Fruit fly (Drosophila melanogaster): ENCODE data around the gene CG33493.

The CG33493 gene

dm6 chr3L:10698182-10698581 lies 5.2 kb upstream of the CG33493 start:
- TF ChIP-seq EcR (GFP tag; optimal IDR thresholded peaks at IDR 0.05): no peak
- TF ChIP-seq CG8159 (tag; optimal IDR thresholded peaks at IDR 0.05): peak; percentile 8

DNA sequence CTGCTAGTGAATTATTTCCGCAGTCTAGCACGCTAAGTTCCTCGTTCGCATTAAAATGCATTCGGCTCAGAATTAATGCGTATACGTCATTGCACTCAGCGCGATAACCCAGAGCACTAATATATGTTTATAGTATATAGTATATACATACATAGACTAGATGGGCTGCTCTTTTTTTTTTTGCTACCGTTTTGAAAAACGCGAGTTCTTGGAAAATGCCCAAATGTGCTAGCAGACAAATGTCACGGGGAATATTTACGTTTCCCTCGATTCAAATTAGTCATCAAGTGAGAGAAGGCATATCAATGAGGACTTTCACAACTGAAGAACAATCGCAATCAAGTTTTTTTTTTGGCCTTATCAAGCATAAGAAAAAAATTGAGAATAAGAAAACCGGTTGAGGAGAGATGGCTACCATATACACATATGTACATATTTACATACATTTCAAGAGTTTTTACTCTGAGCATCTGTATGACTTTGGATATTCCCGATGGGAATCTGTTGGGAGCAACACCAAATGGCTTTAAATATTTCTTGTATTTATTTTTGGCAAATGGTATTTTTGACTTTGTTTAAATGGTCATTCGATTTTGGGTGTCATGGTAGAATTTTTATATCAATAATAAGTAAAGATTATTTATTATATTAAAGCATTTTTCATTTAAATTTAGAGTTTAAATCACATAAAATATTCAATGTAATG lies 4.6 kb upstream of the CG33493 start:
- no peak; the same call in 1 of the 2 replicates for TF ChIP-seq CG32121 (GFP tag; IDR thresholded peaks at IDR 0.05)
- TF ChIP-seq fd96Ca (GFP tag; IDR thresholded peaks at IDR 0.05): no peak
- TF ChIP-seq CG9948 (tag; optimal IDR thresholded peaks at IDR 0.05): no peak
- TF ChIP-seq Pif1B (GFP tag; optimal IDR thresholded peaks at IDR 0.05): peak; percentile 57
- no peak for TF ChIP-seq CG4496 (GFP tag; IDR thresholded peaks at IDR 0.05)
- TF ChIP-seq Snoo (tag; optimal IDR thresholded peaks at IDR 0.05): no peak
- no peak for TF ChIP-seq CG17806 (tag; optimal IDR thresholded peaks at IDR 0.05)
- no peak; the same call in 1 of the 2 replicates for TF ChIP-seq Ets98B (GFP tag; IDR thresholded peaks at IDR 0.05)
- TF ChIP-seq CG12605 (GFP tag; IDR thresholded peaks at IDR 0.05): peak; percentile 18; the same call in 1 of the 2 replicates
- TF ChIP-seq Pif1A (GFP tag; optimal IDR thresholded peaks at IDR 0.05): no peak
- peak; percentile 81 for TF ChIP-seq EcR (GFP tag; optimal IDR thresholded peaks at IDR 0.05)
- TF ChIP-seq CG15710 (tag; optimal IDR thresholded peaks at IDR 0.05): no peak
- no peak for TF ChIP-seq CG14655 (GFP tag; optimal IDR thresholded peaks at IDR 0.05)
- no peak for TF ChIP-seq CG10348 (GFP tag; IDR thresholded peaks at IDR 0.05)
- TF ChIP-seq gl (tag; optimal IDR thresholded peaks at IDR 0.05): no peak
- no peak for TF ChIP-seq D1 (tag; optimal IDR thresholded peaks at IDR 0.05)
- no peak for TF ChIP-seq CG8159 (tag; optimal IDR thresholded peaks at IDR 0.05)
- no peak for TF ChIP-seq rn (GFP tag; IDR thresholded peaks at IDR 0.05)
- TF ChIP-seq CG8301 (tag; optimal IDR thresholded peaks at IDR 0.05): no peak
- TF ChIP-seq CG34367 (tag; optimal IDR thresholded peaks at IDR 0.05): no peak
- TF ChIP-seq CG13204 (GFP tag; optimal IDR thresholded peaks at IDR 0.05): no peak

- TF ChIP-seq CG34367 (tag; optimal IDR thresholded peaks at IDR 0.05): peak; percentile 72
- TF ChIP-seq CG12605 (GFP tag; IDR thresholded peaks at IDR 0.05): peak; percentile 49; the same call in 1 of the 2 replicates
- no peak for TF ChIP-seq CG4496 (GFP tag; IDR thresholded peaks at IDR 0.05)
- TF ChIP-seq Snoo (tag; optimal IDR thresholded peaks at IDR 0.05): peak; percentile 41
- peak; percentile 39 for TF ChIP-seq CG17806 (tag; optimal IDR thresholded peaks at IDR 0.05)
- no peak for TF ChIP-seq CG13204 (GFP tag; optimal IDR thresholded peaks at IDR 0.05)
- TF ChIP-seq D1 (tag; optimal IDR thresholded peaks at IDR 0.05): peak; percentile 1
- TF ChIP-seq rn (GFP tag; IDR thresholded peaks at IDR 0.05): no peak
- peak; percentile 91 for TF ChIP-seq CG8159 (tag; optimal IDR thresholded peaks at IDR 0.05)
- TF ChIP-seq CG10348 (GFP tag; IDR thresholded peaks at IDR 0.05): no peak
- TF ChIP-seq Pif1A (GFP tag; optimal IDR thresholded peaks at IDR 0.05): no peak
- TF ChIP-seq CG32121 (GFP tag; IDR thresholded peaks at IDR 0.05): no peak
- TF ChIP-seq CG9948 (tag; optimal IDR thresholded peaks at IDR 0.05): peak; percentile 82
- TF ChIP-seq fd96Ca (GFP tag; IDR thresholded peaks at IDR 0.05): no peak
- TF ChIP-seq CG8301 (tag; optimal IDR thresholded peaks at IDR 0.05): peak; percentile 7
- TF ChIP-seq CG15710 (tag; optimal IDR thresholded peaks at IDR 0.05): peak; percentile 85
- TF ChIP-seq CG14655 (GFP tag; optimal IDR thresholded peaks at IDR 0.05): no peak
- no peak for TF ChIP-seq EcR (GFP tag; optimal IDR thresholded peaks at IDR 0.05)
- TF ChIP-seq Pif1B (GFP tag; optimal IDR thresholded peaks at IDR 0.05): peak; percentile 44
- TF ChIP-seq gl (tag; optimal IDR thresholded peaks at IDR 0.05): peak; percentile 25
- peak; percentile 35; the same call in 1 of the 2 replicates for TF ChIP-seq Ets98B (GFP tag; IDR thresholded peaks at IDR 0.05)
Measured at dm6 chr3L:10696635-10697412, 3.9 kb upstream of the CG33493 start, which contains the start of gene NijA. TSS of gene NijA (minus strand) at chr3L:10696877.

- peak; percentile 52 for TF ChIP-seq D1 (tag; optimal IDR thresholded peaks at IDR 0.05)
- no peak for TF ChIP-seq CG9948 (tag; optimal IDR thresholded peaks at IDR 0.05)
Measured at dm6 chr3L:10693709-10694403, 889 bp upstream of the CG33493 start, which contains the start of gene ND-13B. TSS of gene ND-13B (minus strand) at chr3L:10694108.

- no peak for TF ChIP-seq CG8301 (tag; optimal IDR thresholded peaks at IDR 0.05)
- no peak for TF ChIP-seq EcR (GFP tag; optimal IDR thresholded peaks at IDR 0.05)
- TF ChIP-seq Pif1B (GFP tag; optimal IDR thresholded peaks at IDR 0.05): no peak
- TF ChIP-seq Pif1A (GFP tag; optimal IDR thresholded peaks at IDR 0.05): no peak
- TF ChIP-seq CG10348 (GFP tag; IDR thresholded peaks at IDR 0.05): no peak
- TF ChIP-seq fd96Ca (GFP tag; IDR thresholded peaks at IDR 0.05): no peak
- TF ChIP-seq Snoo (tag; optimal IDR thresholded peaks at IDR 0.05): no peak
- TF ChIP-seq CG15710 (tag; optimal IDR thresholded peaks at IDR 0.05): no peak
- peak; percentile 27 for TF ChIP-seq Ets98B (GFP tag; IDR thresholded peaks at IDR 0.05)
- no peak for TF ChIP-seq rn (GFP tag; IDR thresholded peaks at IDR 0.05)
- peak; percentile 51 for TF ChIP-seq CG32121 (GFP tag; IDR thresholded peaks at IDR 0.05)
- TF ChIP-seq CG17806 (tag; optimal IDR thresholded peaks at IDR 0.05): no peak
- TF ChIP-seq D1 (tag; optimal IDR thresholded peaks at IDR 0.05): peak; percentile 71
- no peak for TF ChIP-seq CG13204 (GFP tag; optimal IDR thresholded peaks at IDR 0.05)
- peak; percentile 45; the same call in 1 of the 3 replicates for TF ChIP-seq CG4496 (GFP tag; IDR thresholded peaks at IDR 0.05)
- TF ChIP-seq CG8159 (tag; optimal IDR thresholded peaks at IDR 0.05): no peak
- TF ChIP-seq CG34367 (tag; optimal IDR thresholded peaks at IDR 0.05): no peak
- TF ChIP-seq CG12605 (GFP tag; IDR thresholded peaks at IDR 0.05): 0 out of 2 replicates have a peak, but pooled peaks have one; percentile 20
- TF ChIP-seq gl (tag; optimal IDR thresholded peaks at IDR 0.05): no peak
- TF ChIP-seq CG9948 (tag; optimal IDR thresholded peaks at IDR 0.05): no peak
- TF ChIP-seq CG14655 (GFP tag; optimal IDR thresholded peaks at IDR 0.05): no peak
Measured at dm6 chr3L:10690904-10691408, 2.0 kb downstream of the CG33493 start, which contains the start of gene CG11811. TSS of gene CG11811 (plus strand) at chr3L:10691024.
